Fruit fly (Drosophila melanogaster): ENCODE data around the gene Saf-B.

The Saf-B gene

DNA sequence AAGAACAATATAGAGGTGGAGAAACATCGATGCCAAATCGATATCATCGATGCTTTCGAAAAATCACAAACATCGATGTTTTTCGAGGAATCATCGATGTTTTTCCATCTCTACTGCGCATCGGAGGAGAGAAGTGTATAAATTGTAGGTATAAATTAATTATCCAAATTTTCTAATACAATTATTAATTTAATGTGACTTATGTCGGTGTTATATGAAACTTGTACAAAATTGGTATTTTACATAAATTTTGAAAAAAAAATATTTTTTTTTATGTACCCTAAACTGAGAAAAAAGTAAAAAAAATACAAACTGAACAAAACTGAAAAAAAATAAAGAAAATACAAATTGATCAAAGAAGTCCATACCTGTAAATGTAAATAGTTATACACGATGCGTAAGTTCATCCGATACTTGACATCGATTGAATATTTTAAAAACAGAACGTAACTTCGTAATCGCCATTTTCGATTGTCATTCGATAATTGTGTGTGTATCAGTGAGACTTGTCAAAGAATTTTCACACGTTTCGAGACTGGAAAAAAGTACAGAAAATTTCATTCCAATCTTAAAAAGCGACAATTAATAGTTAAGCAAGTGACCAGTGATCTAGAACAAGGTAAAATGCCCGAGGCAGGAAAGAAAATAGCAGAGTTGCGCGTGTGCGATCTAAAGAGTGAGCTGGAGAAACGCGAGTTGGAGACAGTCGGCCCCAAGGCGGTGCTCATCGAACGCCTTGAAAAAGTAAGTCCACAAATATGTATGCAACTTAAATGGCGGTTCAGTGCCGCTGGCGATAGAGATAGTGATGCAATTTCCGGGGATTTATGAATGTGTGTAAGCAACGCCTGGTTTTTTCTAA, at the start of gene Saf-B, which contains the start of gene CG5808 (continued):
- TF ChIP-seq CG11695 (GFP tag; IDR thresholded peaks at IDR 0.05) (0 out of 3 replicates have a peak, but pooled peaks have one; percentile 28), gfzf (GFP tag; optimal IDR thresholded peaks at IDR 0.05) (no peak), Oaz (GFP tag; IDR thresholded peaks at IDR 0.05) (no peak), sens-2 (GFP tag; IDR thresholded peaks at IDR 0.05) (no peak), nerfin-1 (tag; optimal IDR thresholded peaks at IDR 0.05) (peak; percentile 49), psq (GFP tag; optimal IDR thresholded peaks at IDR 0.05) (no peak), Sox100B (GFP tag; optimal IDR thresholded peaks at IDR 0.05) (no peak), CG15269 (tag; optimal IDR thresholded peaks at IDR 0.05) (no peak), CG14667 (GFP tag; IDR thresholded peaks at IDR 0.05) (peak; percentile 38; the same call in 1 of the 2 replicates), Ets97D (GFP tag; optimal IDR thresholded peaks at IDR 0.05) (peak; percentile 26), CG9876 (GFP tag; optimal IDR thresholded peaks at IDR 0.05) (no peak), CG14860 (GFP tag; IDR thresholded peaks at IDR 0.05; ENCODE audit: partially characterized antibody) (peak; percentile 92), CG2875 (GFP tag; optimal IDR thresholded peaks at IDR 0.05) (no peak), CG8290 (GFP tag; optimal IDR thresholded peaks at IDR 0.05) (peak; percentile 96), CG8290 (tag; optimal IDR thresholded peaks at IDR 0.05) (peak in 1 of 2 experiments; percentile 98), HLH3B (GFP tag; IDR thresholded peaks at IDR 0.05) (peak; percentile 31; the same call in 1 of the 2 replicates), CG30431 (GFP tag; optimal IDR thresholded peaks at IDR 0.05) (no peak), fd96Cb (tag; optimal IDR thresholded peaks at IDR 0.05) (peak; percentile 38), CG33213 (GFP tag; optimal IDR thresholded peaks at IDR 0.05) (no peak), otp (GFP tag; IDR thresholded peaks at IDR 0.05) (no peak), CG6689 (GFP tag; IDR thresholded peaks at IDR 0.05) (peak; percentile 70), lola (GFP tag; optimal IDR thresholded peaks at IDR 0.05) (peak in 1 of 3 experiments; percentile 60), hkb (optimal IDR thresholded peaks at IDR 0.05) (no peak), hkb (GFP tag; IDR thresholded peaks at IDR 0.05) (no peak), Hmx (GFP tag; optimal IDR thresholded peaks at IDR 0.05) (no peak), Deaf1 (tag; optimal IDR thresholded peaks at IDR 0.05) (no peak), YL-1 (GFP tag; optimal IDR thresholded peaks at IDR 0.05) (peak; percentile 49), amos (GFP tag; IDR thresholded peaks at IDR 0.05; ENCODE audit: partially characterized antibody) (peak; percentile 76), zfh1 (GFP tag; IDR thresholded peaks at IDR 0.05) (no peak), dysf (GFP tag; IDR thresholded peaks at IDR 0.05) (peak; percentile 50; the same call in 2 of the 3 replicates), Scr (GFP tag; IDR thresholded peaks at IDR 0.05; ENCODE audit: partially characterized antibody) (peak; percentile 86), sob (GFP tag; IDR thresholded peaks at IDR 0.05) (peak; percentile 33; the same call in 1 of the 2 replicates), Myb (GFP tag; optimal IDR thresholded peaks at IDR 0.05) (no peak), Oli (tag; optimal IDR thresholded peaks at IDR 0.05) (peak; percentile 13), mirr (GFP tag; optimal IDR thresholded peaks at IDR 0.05) (no peak), Antp (GFP tag; optimal IDR thresholded peaks at IDR 0.05) (no peak), CG4282 (GFP tag; optimal IDR thresholded peaks at IDR 0.05) (no peak), seq (GFP tag; IDR thresholded peaks at IDR 0.05) (no peak; the same call in 1 of the 2 replicates), dmrt99B (tag; optimal IDR thresholded peaks at IDR 0.05) (no peak), CG9797 (GFP tag; optimal IDR thresholded peaks at IDR 0.05) (no peak), CG10209 (GFP tag; optimal IDR thresholded peaks at IDR 0.05) (no peak), CG16815 (GFP tag; optimal IDR thresholded peaks at IDR 0.05) (no peak), Hey (tag; optimal IDR thresholded peaks at IDR 0.05) (no peak), CG10979 (tag; optimal IDR thresholded peaks at IDR 0.05) (peak; percentile 28), insv (GFP tag; optimal IDR thresholded peaks at IDR 0.05) (no peak), row (GFP tag; IDR thresholded peaks at IDR 0.05) (peak; percentile 83), Ssrp (tag; optimal IDR thresholded peaks at IDR 0.05) (peak; percentile 41), gt (GFP tag; IDR thresholded peaks at IDR 0.05) (no peak), CG9932 (GFP tag; IDR thresholded peaks at IDR 0.05) (peak; percentile 38; the same call in 1 of the 2 replicates)

Data from whole organism, embryonic.